Fruit fly (Drosophila melanogaster) whole organism, prepupa: ENCODE results near the gene CG8460.

Experiments
- Blimp-1 ChIP-seq: fragments of 200-800 bp; sonication (Bioruptor generic); optimal IDR thresholded peaks from 3 replicates; lab custom pipeline; 2017; ENCODE audit warnings: missing biosample characterization, missing genetic modification characterization, mild to moderate bottlenecking, moderate library complexity, missing genetic modification reagents
- CG10669 ChIP-seq: fragments of 200-800 bp; sonication (Bioruptor generic); optimal IDR thresholded peaks from 3 replicates; lab custom pipeline; 2018; ENCODE audit warnings: missing biosample characterization, mild to moderate bottlenecking, missing genetic modification characterization, moderate library complexity
- CG11902 ChIP-seq: fragments of 200-800 bp; sonication (Bioruptor generic); optimal IDR thresholded peaks from 3 replicates; lab custom pipeline; 2016; ENCODE audit warnings: missing biosample characterization, missing genetic modification characterization
- CG31627 ChIP-seq: fragments of 200-800 bp; sonication (Bioruptor generic); optimal IDR thresholded peaks from 3 replicates; lab custom pipeline; 2016; ENCODE audit warnings: missing biosample characterization, missing genetic modification characterization
- CG34406 ChIP-seq: fragments of 200-800 bp; sonication (Bioruptor generic); optimal IDR thresholded peaks from 3 replicates; lab custom pipeline; 2016; ENCODE audit warnings: missing biosample characterization, missing genetic modification characterization
- CG4318 ChIP-seq: fragments of 200-800 bp; sonication (Bioruptor generic); optimal IDR thresholded peaks from 3 replicates; lab custom pipeline; 2017; ENCODE audit warnings: missing biosample characterization, mild to moderate bottlenecking, missing genetic modification characterization
- CG6792 ChIP-seq: fragments of 200-800 bp; sonication (Bioruptor generic); optimal IDR thresholded peaks from 3 replicates; lab custom pipeline; 2016; ENCODE audit warnings: missing biosample characterization, missing genetic modification characterization
- CG6808 ChIP-seq: fragments of 200-800 bp; sonication (Bioruptor generic); optimal IDR thresholded peaks from 3 replicates; lab custom pipeline; 2017; ENCODE audit warnings: missing biosample characterization, missing genetic modification characterization, mild to moderate bottlenecking, moderate library complexity, missing genetic modification reagents
- CG8119 ChIP-seq: fragments of 200-800 bp; sonication (Bioruptor generic); IDR thresholded peaks from 3 replicates; pipeline ENCODE4 v1.3.6; 2022; ENCODE audit warnings: missing biosample characterization, missing genetic modification characterization
- CG8319 ChIP-seq: fragments of 200-800 bp; sonication (Bioruptor generic); optimal IDR thresholded peaks from 3 replicates; lab custom pipeline; 2016; ENCODE audit warnings: missing biosample characterization, missing genetic modification characterization
- CG8632 ChIP-seq: fragments of 200-800 bp; sonication (Bioruptor generic); optimal IDR thresholded peaks from 3 replicates; lab custom pipeline; 2016; ENCODE audit warnings: missing biosample characterization, missing genetic modification characterization
- CG9139 ChIP-seq: fragments of 200-800 bp; sonication (Bioruptor generic); optimal IDR thresholded peaks from 3 replicates; lab custom pipeline; 2017; ENCODE audit warnings: missing biosample characterization, mild to moderate bottlenecking, missing genetic modification characterization
- Eip75B ChIP-seq: fragments of 200-800 bp; sonication (Bioruptor generic); optimal IDR thresholded peaks from 3 replicates; lab custom pipeline; 2016; ENCODE audit warnings: missing biosample characterization, missing genetic modification characterization
- Eip78C ChIP-seq: fragments of 200-800 bp; sonication (Bioruptor generic); peaks from one replicate; lab custom pipeline; 2016; ENCODE audit warnings: missing biosample characterization, missing genetic modification characterization
- Ets21C ChIP-seq: fragments of 200-800 bp; sonication (Bioruptor generic); optimal IDR thresholded peaks from 3 replicates; lab custom pipeline; 2016; ENCODE audit warnings: missing biosample characterization, missing genetic modification characterization
- Hr38 ChIP-seq: sonication (Bioruptor generic); optimal IDR thresholded peaks from 2 replicates; lab custom pipeline; 2016; ENCODE audit warnings: missing biosample characterization, missing genetic modification characterization
- Hr4 ChIP-seq: fragments of 200-800 bp; sonication (Bioruptor generic); optimal IDR thresholded peaks from 3 replicates; lab custom pipeline; 2016; ENCODE audit warnings: missing biosample characterization, missing genetic modification characterization
- Lpt ChIP-seq: fragments of 200-800 bp; sonication (Bioruptor generic); optimal IDR thresholded peaks from 3 replicates; lab custom pipeline; 2016; ENCODE audit warnings: missing biosample characterization, missing genetic modification characterization
- Met ChIP-seq: fragments of 200-800 bp; sonication (Bioruptor generic); optimal IDR thresholded peaks from 3 replicates; lab custom pipeline; 2016; ENCODE audit warnings: missing biosample characterization, missing genetic modification characterization
- OdsH ChIP-seq: fragments of 200-800 bp; sonication (Bioruptor generic); optimal IDR thresholded peaks from 3 replicates; lab custom pipeline; 2016; ENCODE audit warnings: missing biosample characterization, missing genetic modification characterization
- Sox102F ChIP-seq: fragments of 200-800 bp; sonication (Bioruptor generic); optimal IDR thresholded peaks from 2 replicates; lab custom pipeline; 2016; ENCODE audit warnings: missing biosample characterization, mild to moderate bottlenecking, missing genetic modification characterization
- Sox14 ChIP-seq: fragments of 200-800 bp; sonication (Bioruptor generic); optimal IDR thresholded peaks from 3 replicates; lab custom pipeline; 2016; ENCODE audit warnings: missing biosample characterization, missing genetic modification characterization
- Sox15 ChIP-seq: fragments of 200-800 bp; sonication (Bioruptor generic); optimal IDR thresholded peaks from 3 replicates; lab custom pipeline; 2016; ENCODE audit warnings: missing biosample characterization, missing genetic modification characterization
- achi ChIP-seq: fragments of 200-800 bp; sonication (Bioruptor generic); optimal IDR thresholded peaks from 3 replicates; lab custom pipeline; 2016; ENCODE audit warnings: missing biosample characterization, missing genetic modification characterization
- acj6 ChIP-seq: fragments of 200-800 bp; sonication (Bioruptor generic); optimal IDR thresholded peaks from 3 replicates; lab custom pipeline; 2016; ENCODE audit warnings: missing biosample characterization, missing genetic modification characterization
- cyc ChIP-seq: fragments of 200-800 bp; sonication (Bioruptor generic); optimal IDR thresholded peaks from 3 replicates; lab custom pipeline; 2016; ENCODE audit warnings: missing biosample characterization, missing genetic modification characterization
- dsx ChIP-seq: fragments of 200-800 bp; optimal IDR thresholded peaks from 3 replicates; lab custom pipeline; 2019; ENCODE audit warnings: missing biosample characterization, mild to moderate bottlenecking, missing genetic modification characterization, moderate library complexity; ENCODE audit not compliant: poor library complexity, severe bottlenecking
- eg ChIP-seq: fragments of 200-800 bp; sonication (Bioruptor generic); IDR thresholded peaks from 3 replicates; pipeline ENCODE4 v1.3.6; 2022; ENCODE audit warnings: missing biosample characterization, missing genetic modification characterization
- esn ChIP-seq: fragments of 200-800 bp; sonication (Bioruptor generic); optimal IDR thresholded peaks from 2 replicates; lab custom pipeline; 2016; ENCODE audit warnings: missing biosample characterization, mild to moderate bottlenecking, missing genetic modification characterization, moderate library complexity
- fd59A ChIP-seq: fragments of 200-800 bp; sonication (Bioruptor generic); optimal IDR thresholded peaks from 2 replicates; lab custom pipeline; 2017; ENCODE audit warnings: missing biosample characterization, mild to moderate bottlenecking, missing genetic modification characterization, missing genetic modification reagents
- fd85E ChIP-seq: fragments of 200-800 bp; sonication (Bioruptor generic); optimal IDR thresholded peaks from 3 replicates; lab custom pipeline; 2016; ENCODE audit warnings: missing biosample characterization, missing genetic modification characterization
- fkh ChIP-seq: fragments of 200-800 bp; sonication (Bioruptor generic); optimal IDR thresholded peaks from 3 replicates; lab custom pipeline; 2017; ENCODE audit warnings: missing biosample characterization, mild to moderate bottlenecking, missing genetic modification characterization, moderate library complexity
- pdm3 ChIP-seq: fragments of 200-800 bp; sonication (Bioruptor generic); optimal IDR thresholded peaks from 3 replicates; lab custom pipeline; 2016; ENCODE audit warnings: missing biosample characterization, missing genetic modification characterization
- svp ChIP-seq: fragments of 200-800 bp; sonication (Bioruptor generic); peaks from one replicate; lab custom pipeline; 2016; ENCODE audit warnings: missing biosample characterization, missing genetic modification characterization
- topi ChIP-seq: fragments of 200-800 bp; sonication (Bioruptor generic); optimal IDR thresholded peaks from 3 replicates; lab custom pipeline; 2016; ENCODE audit warnings: missing biosample characterization, missing genetic modification characterization

The CG8460 gene

dm6 chr2L:8233571-8233970 lies 36.6 kb downstream of the CG8460 start (continued):
- TF ChIP-seq fkh (GFP tag; lab: Kevin White, UChicago) (peak; percentile 35), eg (GFP tag; lab: Robert Waterston, UW) (no peak), Sox14 (no peak), fd59A (GFP tag; lab: Kevin White, UChicago) (no peak), CG9139 (no peak), Met (GFP tag; lab: Kevin White, UChicago) (peak; percentile 31), CG6792 (GFP tag; lab: Kevin White, UChicago) (peak; percentile 41), esn (GFP tag; lab: Kevin White, UChicago) (peak; percentile 18), CG8319 (GFP tag; lab: Kevin White, UChicago) (no peak), Sox102F (GFP tag; lab: Kevin White, UChicago) (no peak), Sox15 (GFP tag; lab: Kevin White, UChicago) (no peak), Hr38 (no peak)

- peak; percentile 80 for TF ChIP-seq fkh (GFP tag; lab: Kevin White, UChicago)
- no peak for TF ChIP-seq CG34406 (GFP tag; lab: Kevin White, UChicago)
These were observed 42.1 kb downstream of the CG8460 start for dm6 chr2L:8239032-8239650.

dm6 chr2L:8239712-8240245 lies 42.8 kb downstream of the CG8460 start, which contains the start of gene Pvr:
TSS of gene Pvr (minus strand) at chr2L:8239878.
- TF ChIP-seq svp (GFP tag; lab: Kevin White, UChicago) (no peak), Blimp-1 (GFP tag; lab: Kevin White, UChicago) (no peak), topi (GFP tag; lab: Kevin White, UChicago) (peak; percentile 20), achi (GFP tag; lab: Kevin White, UChicago) (peak; percentile 14), Hr4 (GFP tag; lab: Kevin White, UChicago) (peak; percentile 8), CG6808 (GFP tag; lab: Kevin White, UChicago) (peak; percentile 99), OdsH (GFP tag; lab: Kevin White, UChicago) (no peak), Eip78C (GFP tag; lab: Kevin White, UChicago) (peak; percentile 67)
- TF ChIP-seq, all 60 proteins: peak for 5

dm6 chr2L:8241700-8242099 lies 44.7 kb downstream of the CG8460 start, which contains the start of gene Spn28F:
TSS of gene Spn28F (minus strand) at chr2L:8241800.
- TF ChIP-seq cyc (GFP tag; lab: Kevin White, UChicago): no peak
- TF ChIP-seq Lpt: no peak
- no peak for TF ChIP-seq acj6 (GFP tag; lab: Kevin White, UChicago)
- TF ChIP-seq Ets21C (GFP tag; lab: Kevin White, UChicago): no peak
- no peak for TF ChIP-seq CG8319 (GFP tag; lab: Kevin White, UChicago)
- no peak for TF ChIP-seq Eip75B (GFP tag; lab: Kevin White, UChicago)
- TF ChIP-seq CG31627 (GFP tag; lab: Kevin White, UChicago): no peak
- TF ChIP-seq Sox102F (GFP tag; lab: Kevin White, UChicago): no peak
- no peak for TF ChIP-seq dsx (GFP tag; lab: Kevin White, UChicago)
- no peak for TF ChIP-seq CG34406 (GFP tag; lab: Kevin White, UChicago)
- no peak for TF ChIP-seq CG11902
- no peak for TF ChIP-seq CG9139
- no peak for TF ChIP-seq Sox14
- TF ChIP-seq pdm3 (GFP tag; lab: Kevin White, UChicago): no peak
- TF ChIP-seq CG10669: no peak
- TF ChIP-seq fd85E: no peak
- TF ChIP-seq CG4318 (GFP tag; lab: Kevin White, UChicago): no peak
- no peak for TF ChIP-seq CG8632 (GFP tag; lab: Kevin White, UChicago)
- TF ChIP-seq CG8119: no peak
